Worm (Caenorhabditis elegans) whole organism, mixed stage, embryonic: ENCODE measurements around the gene ugt-39.

ENCODE experiments used
- M03D4.4 ChIP-seq: sonication (generic microtip); optimal IDR thresholded peaks from 2 replicates; lab custom pipeline; 2017; ENCODE audit warnings: mild to moderate bottlenecking, missing genetic modification characterization, missing compliant biosample characterization
- bed-3 ChIP-seq: fragments of 200-800 bp; sonication (Bioruptor generic); optimal IDR thresholded peaks from 3 replicates; lab custom pipeline; 2018; ENCODE audit warnings: mild to moderate bottlenecking, missing genetic modification characterization, moderate library complexity, missing compliant biosample characterization
- blmp-1 ChIP-seq: fragments of 150-350 bp; optimal IDR thresholded peaks from 2 replicates; lab custom pipeline; 2014; ENCODE audit warnings: missing biosample characterization, missing genetic modification characterization
- ceh-39 ChIP-seq: fragments of 150-350 bp; optimal IDR thresholded peaks from 2 replicates; lab custom pipeline; 2014; ENCODE audit warnings: missing biosample characterization, missing genetic modification characterization
- ceh-43 ChIP-seq: fragments of 200-800 bp; sonication (Bioruptor generic); optimal IDR thresholded peaks from 2 replicates; lab custom pipeline; 2018; ENCODE audit warnings: mild to moderate bottlenecking, missing genetic modification characterization, moderate library complexity, missing compliant biosample characterization
- ceh-83 ChIP-seq: fragments of 200-800 bp; sonication (Bioruptor generic); optimal IDR thresholded peaks from 2 replicates; lab custom pipeline; 2018; ENCODE audit warnings: mild to moderate bottlenecking, missing genetic modification characterization, missing compliant biosample characterization
- ces-1 ChIP-seq: fragments of 150-350 bp; optimal IDR thresholded peaks from 2 replicates; lab custom pipeline; 2014; ENCODE audit warnings: missing biosample characterization, missing genetic modification reagents, missing genetic modification characterization
- cnd-1 ChIP-seq: fragments of 200-800 bp; sonication (Bioruptor generic); optimal IDR thresholded peaks from 2 replicates; lab custom pipeline; 2018; ENCODE audit warnings: mild to moderate bottlenecking, missing genetic modification characterization, missing compliant biosample characterization
- drap-1 ChIP-seq: fragments of 200-800 bp; sonication (Bioruptor generic); optimal IDR thresholded peaks from 3 replicates; lab custom pipeline; 2018; ENCODE audit warnings: mild to moderate bottlenecking, missing genetic modification characterization, missing compliant biosample characterization
- elt-1 ChIP-seq: sonication (generic microtip); optimal IDR thresholded peaks from 2 replicates; lab custom pipeline; 2017; ENCODE audit warnings: missing genetic modification characterization, mild to moderate bottlenecking, missing compliant biosample characterization, antibody characterized with exemption, moderate library complexity, borderline replicate concordance; ENCODE audit not compliant: insufficient read depth
- elt-3 ChIP-seq: fragments of 150-350 bp; optimal IDR thresholded peaks from 2 replicates; lab custom pipeline; 2014; ENCODE audit warnings: missing biosample characterization, missing genetic modification characterization
- flh-1 ChIP-seq: fragments of 200-800 bp; sonication (Bioruptor generic); optimal IDR thresholded peaks from 2 replicates; lab custom pipeline; 2018; ENCODE audit warnings: mild to moderate bottlenecking, missing genetic modification characterization, moderate library complexity, missing compliant biosample characterization
- ham-2 ChIP-seq: fragments of 200-800 bp; sonication (Bioruptor generic); optimal IDR thresholded peaks from 2 replicates; lab custom pipeline; 2018; ENCODE audit warnings: mild to moderate bottlenecking, missing genetic modification characterization, missing compliant biosample characterization
- lin-13 ChIP-seq: fragments of 150-350 bp; optimal IDR thresholded peaks from 2 replicates; lab custom pipeline; 2014; ENCODE audit warnings: missing biosample characterization, missing genetic modification characterization
- lin-32 ChIP-seq: fragments of 200-800 bp; sonication (Bioruptor generic); optimal IDR thresholded peaks from 2 replicates; lab custom pipeline; 2018; ENCODE audit warnings: mild to moderate bottlenecking, missing genetic modification characterization, missing compliant biosample characterization
- mab-5 ChIP-seq: fragments of 150-350 bp; optimal IDR thresholded peaks from 2 replicates; lab custom pipeline; 2014; ENCODE audit warnings: missing biosample characterization, missing genetic modification characterization
- mls-2 ChIP-seq: sonication (generic microtip); optimal IDR thresholded peaks from 2 replicates; lab custom pipeline; 2016; ENCODE audit warnings: mild to moderate bottlenecking, missing genetic modification characterization, moderate library complexity, missing compliant biosample characterization
- nhr-12 ChIP-seq: fragments of 150-350 bp; optimal IDR thresholded peaks from 2 replicates; lab custom pipeline; 2014; ENCODE audit warnings: missing biosample characterization, missing genetic modification characterization
- nhr-2 ChIP-seq: fragments of 150-350 bp; optimal IDR thresholded peaks from 2 replicates; lab custom pipeline; 2014; ENCODE audit warnings: missing biosample characterization, missing genetic modification characterization
- nhr-237 ChIP-seq: fragments of 150-350 bp; optimal IDR thresholded peaks from 2 replicates; lab custom pipeline; 2014; ENCODE audit warnings: missing biosample characterization, missing genetic modification characterization
- nhr-28 ChIP-seq: fragments of 150-350 bp; optimal IDR thresholded peaks from 2 replicates; lab custom pipeline; 2014; ENCODE audit warnings: missing biosample characterization, missing genetic modification characterization
- nhr-76 ChIP-seq: sonication (generic microtip); optimal IDR thresholded peaks from 2 replicates; lab custom pipeline; 2017; ENCODE audit warnings: missing biosample characterization, missing genetic modification characterization
- pha-4 ChIP-seq: fragments of 150-350 bp; optimal IDR thresholded peaks from 2 replicates; lab custom pipeline; 2018; ENCODE audit warnings: missing biosample characterization, missing genetic modification reagents, missing genetic modification characterization
- sem-2 ChIP-seq: fragments of 200-800 bp; sonication (Bioruptor generic); optimal IDR thresholded peaks from 2 replicates; lab custom pipeline; 2018; ENCODE audit warnings: mild to moderate bottlenecking, missing genetic modification characterization, missing compliant biosample characterization
- snpc-4 ChIP-seq: fragments of 150-350 bp; optimal IDR thresholded peaks from 2 replicates; lab custom pipeline; 2014; ENCODE audit warnings: missing biosample characterization, missing genetic modification characterization
- sptf-1 ChIP-seq: sonication (generic microtip); optimal IDR thresholded peaks from 2 replicates; lab custom pipeline; 2017; ENCODE audit warnings: mild to moderate bottlenecking, missing genetic modification characterization, moderate library complexity, missing compliant biosample characterization
- unc-120 ChIP-seq: sonication (generic microtip); optimal IDR thresholded peaks from 2 replicates; lab custom pipeline; 2017; ENCODE audit warnings: missing genetic modification characterization, missing compliant biosample characterization; ENCODE audit not compliant: poor library complexity, severe bottlenecking
- unc-39 ChIP-seq: fragments of 150-350 bp; optimal IDR thresholded peaks from 2 replicates; lab custom pipeline; 2014; ENCODE audit warnings: missing biosample characterization, missing genetic modification characterization
- unc-62 ChIP-seq: fragments of 150-350 bp; optimal IDR thresholded peaks from 2 replicates; lab custom pipeline; 2014; ENCODE audit warnings: missing biosample characterization, missing genetic modification reagents, missing genetic modification characterization
- zip-8 ChIP-seq: fragments of 150-350 bp; optimal IDR thresholded peaks from 2 replicates; lab custom pipeline; 2014; ENCODE audit warnings: missing biosample characterization, missing genetic modification characterization
- ztf-11 ChIP-seq: fragments of 150-350 bp; optimal IDR thresholded peaks from 2 replicates; lab custom pipeline; 2014; ENCODE audit warnings: missing biosample characterization, missing genetic modification characterization

Gene ugt-39

ce11 chrV:7123979-7124378 lies 33.0 kb upstream of the ugt-39 start:
- no peak for TF ChIP-seq ceh-43 (GFP tag; lab: Kevin White, UChicago)

ce11 chrV:7129460-7129859 lies 27.5 kb upstream of the ugt-39 start, which contains the start of gene T01C4.8:
T01C4.8 (minus strand) TSS chrV:7129560.
- no peak for TF ChIP-seq lin-13 (tag; lab: Kevin White, UChicago)
- no peak for TF ChIP-seq snpc-4 (tag; lab: Kevin White, UChicago)
- no peak for TF ChIP-seq ztf-11 (tag; lab: Kevin White, UChicago)
- TF ChIP-seq ceh-39 (tag; lab: Kevin White, UChicago), result no peak
- no peak for TF ChIP-seq sptf-1 (tag; lab: Kevin White, UChicago)
- TF ChIP-seq drap-1 (GFP tag; lab: Kevin White, UChicago), result no peak
- no peak for TF ChIP-seq zip-8 (tag; lab: Kevin White, UChicago)
- no peak for TF ChIP-seq nhr-2 (tag; lab: Kevin White, UChicago)
- TF ChIP-seq elt-3 (tag; lab: Kevin White, UChicago), result no peak
- no peak for TF ChIP-seq nhr-76 (tag; lab: Kevin White, UChicago)

ce11 chrV:7130974-7131373 lies 26.0 kb upstream of the ugt-39 start, which contains the start of gene srx-36:
srx-36 (minus strand) TSS chrV:7131074.
- TF ChIP-seq sem-2 (GFP tag; lab: Kevin White, UChicago) (no peak), ztf-11 (tag; lab: Kevin White, UChicago) (no peak), ceh-43 (GFP tag; lab: Kevin White, UChicago) (no peak), lin-32 (GFP tag; lab: Kevin White, UChicago) (no peak), M03D4.4 (tag; lab: Kevin White, UChicago) (no peak), mab-5 (tag; lab: Kevin White, UChicago) (no peak), mls-2 (tag; lab: Kevin White, UChicago) (no peak), ham-2 (no peak), ces-1 (GFP tag; lab: Kevin White, UChicago) (no peak), elt-1 (no peak)

- TF ChIP-seq sptf-1 (tag; lab: Kevin White, UChicago) (no peak), ztf-11 (tag; lab: Kevin White, UChicago) (no peak)
These were observed 24.7 kb upstream of the ugt-39 start, which contains the start of gene sre-10 for ce11 chrV:7132248-7132647. sre-10 (plus strand) TSS chrV:7132548.

DNA sequence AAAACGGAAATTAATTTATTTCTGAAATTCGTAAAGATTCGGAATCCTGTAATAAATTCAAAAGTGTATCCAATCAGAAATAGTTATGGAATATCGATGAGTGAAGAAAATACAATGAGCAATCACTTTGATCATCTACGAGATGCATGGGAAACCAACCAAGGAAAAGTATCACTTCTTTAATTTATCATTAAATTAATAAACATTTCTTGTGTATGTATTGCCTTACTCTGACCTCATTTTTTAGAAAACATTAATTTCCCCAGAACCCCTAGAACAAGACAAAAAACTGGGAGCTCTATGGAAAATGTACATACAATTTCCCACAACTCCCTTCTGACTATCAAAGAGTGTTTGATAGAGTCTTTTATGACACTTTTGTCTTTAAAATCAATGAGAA lies 23.0 kb upstream of the ugt-39 start, which contains the start of gene F10D2.16:
F10D2.16 (plus strand) TSS at position 301 of the 400 bp plus-strand sequence.
- TF ChIP-seq ham-2, result no peak
- TF ChIP-seq nhr-237, result no peak
- TF ChIP-seq drap-1 (GFP tag; lab: Kevin White, UChicago), result no peak
- no peak for TF ChIP-seq mls-2 (tag; lab: Kevin White, UChicago)
- no peak for TF ChIP-seq ztf-11 (tag; lab: Kevin White, UChicago)
- no peak for TF ChIP-seq nhr-28 (tag; lab: Kevin White, UChicago)
- no peak for TF ChIP-seq flh-1 (GFP tag; lab: Kevin White, UChicago)
- TF ChIP-seq cnd-1, result no peak
- TF ChIP-seq nhr-12 (tag; lab: Kevin White, UChicago), result no peak
- TF ChIP-seq lin-13 (tag; lab: Kevin White, UChicago), result no peak
- TF ChIP-seq elt-1, result no peak
- no peak for TF ChIP-seq blmp-1 (tag; lab: Kevin White, UChicago)
- TF ChIP-seq unc-120 (tag; lab: Kevin White, UChicago), result no peak
- TF ChIP-seq ceh-43 (GFP tag; lab: Kevin White, UChicago), result no peak
- TF ChIP-seq mab-5 (tag; lab: Kevin White, UChicago), result no peak
- TF ChIP-seq ceh-83 (GFP tag; lab: Kevin White, UChicago), result no peak
- TF ChIP-seq pha-4 (tag; lab: Kevin White, UChicago), result no peak
- no peak for TF ChIP-seq zip-8 (tag; lab: Kevin White, UChicago)
- TF ChIP-seq lin-32 (GFP tag; lab: Kevin White, UChicago), result no peak
- TF ChIP-seq elt-3 (tag; lab: Kevin White, UChicago), result no peak

DNA sequence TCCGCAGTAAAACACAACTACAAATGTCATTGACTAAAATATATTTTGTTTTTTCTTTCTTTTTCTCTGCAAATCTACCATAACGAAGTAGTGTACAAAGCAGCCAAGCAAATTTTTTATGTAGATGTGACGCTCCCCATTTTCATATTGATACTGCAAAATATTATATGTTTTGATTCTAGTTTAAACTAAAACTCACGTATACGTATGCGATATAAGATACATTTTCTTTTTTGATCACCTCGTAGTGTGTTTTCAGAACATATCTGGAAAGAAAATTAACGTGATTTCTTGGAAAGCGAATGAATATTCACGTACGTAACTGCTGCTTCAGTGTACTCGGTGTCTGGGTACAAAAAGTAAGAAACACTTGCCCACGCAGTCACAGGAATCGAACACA lies 20.1 kb upstream of the ugt-39 start:
- TF ChIP-seq snpc-4 (tag; lab: Kevin White, UChicago), result no peak
- TF ChIP-seq flh-1 (GFP tag; lab: Kevin White, UChicago), result no peak
- no peak for TF ChIP-seq pha-4 (tag; lab: Kevin White, UChicago)
- TF ChIP-seq unc-62 (GFP tag; lab: Kevin White, UChicago), result no peak
- TF ChIP-seq lin-32 (GFP tag; lab: Kevin White, UChicago), result no peak
- TF ChIP-seq mab-5 (tag; lab: Kevin White, UChicago), result no peak
- TF ChIP-seq nhr-76 (tag; lab: Kevin White, UChicago), result no peak
- no peak for TF ChIP-seq ztf-11 (tag; lab: Kevin White, UChicago)
- no peak for TF ChIP-seq cnd-1
- TF ChIP-seq M03D4.4 (tag; lab: Kevin White, UChicago), result no peak
- TF ChIP-seq lin-13 (tag; lab: Kevin White, UChicago), result no peak
- TF ChIP-seq drap-1 (GFP tag; lab: Kevin White, UChicago), result no peak
- TF ChIP-seq ham-2, result no peak
- TF ChIP-seq bed-3 (GFP tag; lab: Kevin White, UChicago), result no peak
- no peak for TF ChIP-seq unc-39 (tag; lab: Kevin White, UChicago)
